Worm (Caenorhabditis elegans) whole organism, young adult: ENCODE data around the gene tsp-12.
A peak's percentile ranks its signal among the peaks of the same experiment; 100 is the strongest.

ENCODE experiments used
- B0261.1 ChIP-seq: sonication (generic microtip); optimal IDR thresholded peaks from 2 replicates; lab custom pipeline; 2016; ENCODE audit warnings: mild to moderate bottlenecking, missing genetic modification characterization, moderate library complexity, missing compliant biosample characterization
- C17E4.6 ChIP-seq: fragments of 200-800 bp; sonication (Bioruptor generic); IDR thresholded peaks from 2 replicates; pipeline ENCODE4 v1.3.6; 2022; ENCODE audit warnings: missing genetic modification reagents, missing genetic modification characterization, missing compliant biosample characterization
- F39B2.1 ChIP-seq: fragments of 200-800 bp; sonication (Bioruptor generic); IDR thresholded peaks from 2 replicates; pipeline ENCODE4 v1.3.6; 2022; ENCODE audit warnings: missing genetic modification reagents, missing genetic modification characterization, missing compliant biosample characterization
- F49E8.2 ChIP-seq: sonication (generic microtip); optimal IDR thresholded peaks from 3 replicates; lab custom pipeline; 2017; ENCODE audit warnings: missing genetic modification characterization, mild to moderate bottlenecking, missing compliant biosample characterization, antibody characterized with exemption, moderate library complexity; ENCODE audit not compliant: insufficient read depth
- F52B5.7 ChIP-seq: sonication (generic microtip); optimal IDR thresholded peaks from 2 replicates; lab custom pipeline; 2016; ENCODE audit warnings: mild to moderate bottlenecking, missing genetic modification characterization, missing compliant biosample characterization
- T07F8.4 ChIP-seq: sonication (generic microtip); optimal IDR thresholded peaks from 2 replicates; lab custom pipeline; 2016; ENCODE audit warnings: mild to moderate bottlenecking, missing genetic modification characterization, moderate library complexity, missing compliant biosample characterization
- Y53F4B.3 ChIP-seq: fragments of 200-800 bp; sonication (Bioruptor generic); IDR thresholded peaks from 2 replicates; pipeline ENCODE4 v1.3.6; 2022; ENCODE audit warnings: missing genetic modification reagents, missing genetic modification characterization, missing compliant biosample characterization
- Y95B8A.8 ChIP-seq: fragments of 200-800 bp; sonication (Bioruptor generic); IDR thresholded peaks from 2 replicates; pipeline ENCODE4 v1.3.6; 2022; ENCODE audit warnings: missing genetic modification reagents, missing genetic modification characterization, missing compliant biosample characterization
- atf-7 ChIP-seq: sonication (generic microtip); optimal IDR thresholded peaks from 2 replicates; lab custom pipeline; 2017; ENCODE audit warnings: mild to moderate bottlenecking, missing genetic modification characterization, missing compliant biosample characterization
- cebp-1 ChIP-seq, 2 experiments: fragments of 200-800 bp in 1 of 2; sonication (Bioruptor generic) in 1 of 2; sonication (generic microtip) in 1 of 2; IDR thresholded peaks in 1 of 2; optimal IDR thresholded peaks in 1 of 2; 2 replicates each; pipeline versions ENCODE4 v1.3.6 to Lab custom; 2017 to 2022; ENCODE audit warnings: missing compliant biosample characterization in 2 of 2, missing genetic modification characterization in 2 of 2, mild to moderate bottlenecking in 1 of 2, missing genetic modification reagents in 1 of 2, moderate library complexity in 1 of 2
- ceh-100 ChIP-seq: fragments of 200-800 bp; sonication (Bioruptor generic); IDR thresholded peaks from 2 replicates; pipeline ENCODE4 v1.3.6; 2022; ENCODE audit warnings: missing genetic modification reagents, missing genetic modification characterization, missing compliant biosample characterization
- ceh-40 ChIP-seq: fragments of 200-800 bp; sonication (Bioruptor generic); IDR thresholded peaks from 2 replicates; pipeline ENCODE4 v1.3.6; 2022; ENCODE audit warnings: missing genetic modification characterization, missing compliant biosample characterization
- egl-18 ChIP-seq: fragments of 200-800 bp; sonication (Bioruptor generic); IDR thresholded peaks from 2 replicates; pipeline ENCODE4 v1.3.6; 2022; ENCODE audit warnings: missing genetic modification reagents, missing genetic modification characterization, missing compliant biosample characterization
- him-1 ChIP-seq: sonication (generic microtip); optimal IDR thresholded peaks from 2 replicates; lab custom pipeline; 2016; ENCODE audit warnings: missing genotype, missing genetic modification reagents, missing genetic modification characterization, missing compliant biosample characterization
- hlh-26 ChIP-seq: fragments of 200-800 bp; sonication (Bioruptor generic); conservative IDR thresholded peaks from 2 replicates; pipeline ENCODE4 v1.3.6; 2022; ENCODE audit warnings: missing genetic modification reagents, missing genetic modification characterization, missing compliant biosample characterization
- hmg-1.2 ChIP-seq: fragments of 200-800 bp; sonication (Bioruptor generic); IDR thresholded peaks from 2 replicates; pipeline ENCODE4 v1.3.6; 2022; ENCODE audit warnings: missing genetic modification reagents, missing genetic modification characterization, missing compliant biosample characterization
- hmg-20 ChIP-seq: fragments of 200-800 bp; sonication (Bioruptor generic); IDR thresholded peaks from 2 replicates; pipeline ENCODE4 v1.3.6; 2022; ENCODE audit warnings: missing genetic modification reagents, missing genetic modification characterization, missing compliant biosample characterization
- hrde-1 ChIP-seq: sonication (generic microtip); optimal IDR thresholded peaks from 2 replicates; lab custom pipeline; 2016; ENCODE audit warnings: missing genetic modification characterization, mild to moderate bottlenecking, missing compliant biosample characterization, moderate library complexity, missing genotype, missing genetic modification reagents, borderline replicate concordance
- lin-26 ChIP-seq: fragments of 200-800 bp; sonication (Bioruptor generic); IDR thresholded peaks from 2 replicates; pipeline ENCODE4 v1.3.6; 2022; ENCODE audit warnings: missing genetic modification reagents, missing genetic modification characterization, missing compliant biosample characterization
- lin-35 ChIP-seq, 3 experiments: fragments of 150-350 bp in 2 of 3; sonication (generic microtip) in 1 of 3; optimal IDR thresholded peaks; 2 replicates each; lab custom pipeline; 2014 to 2018; ENCODE audit warnings: missing biosample characterization in 3 of 3, missing genetic modification characterization in 3 of 3, missing genetic modification reagents in 3 of 3
- lir-1 ChIP-seq: fragments of 200-800 bp; sonication (Bioruptor generic); conservative IDR thresholded peaks from 2 replicates; pipeline ENCODE4 v1.3.6; 2022; ENCODE audit warnings: missing genetic modification reagents, missing genetic modification characterization, missing compliant biosample characterization
- lsy-27 ChIP-seq: sonication (generic microtip); optimal IDR thresholded peaks from 2 replicates; lab custom pipeline; 2017; ENCODE audit warnings: missing genetic modification characterization, mild to moderate bottlenecking, missing compliant biosample characterization, antibody characterized with exemption, missing genotype, borderline replicate concordance; ENCODE audit not compliant: insufficient read depth
- madf-10 ChIP-seq: sonication (generic microtip); optimal IDR thresholded peaks from 2 replicates; lab custom pipeline; 2016; ENCODE audit warnings: mild to moderate bottlenecking, missing genetic modification characterization, missing compliant biosample characterization
- madf-3 ChIP-seq: fragments of 200-800 bp; sonication (Bioruptor generic); IDR thresholded peaks from 2 replicates; pipeline ENCODE4 v1.3.6; 2022; ENCODE audit warnings: missing genetic modification reagents, missing genetic modification characterization, missing compliant biosample characterization
- madf-6 ChIP-seq: fragments of 200-800 bp; sonication (Bioruptor generic); IDR thresholded peaks from 2 replicates; pipeline ENCODE4 v1.3.6; 2022; ENCODE audit warnings: missing genetic modification reagents, missing genetic modification characterization, missing compliant biosample characterization
- mel-28 ChIP-seq: sonication (generic microtip); optimal IDR thresholded peaks from 2 replicates; lab custom pipeline; 2016; ENCODE audit warnings: borderline replicate concordance, mild to moderate bottlenecking, missing genetic modification characterization, missing compliant biosample characterization
- pbrm-1 ChIP-seq: fragments of 200-800 bp; sonication (Bioruptor generic); IDR thresholded peaks from 2 replicates; pipeline ENCODE4 v1.3.6; 2022; ENCODE audit warnings: missing genetic modification reagents, missing genetic modification characterization, missing compliant biosample characterization
- rcor-1 ChIP-seq: fragments of 200-800 bp; sonication (Bioruptor generic); IDR thresholded peaks from 2 replicates; pipeline ENCODE4 v1.3.6; 2022; ENCODE audit warnings: missing genetic modification reagents, missing genetic modification characterization, missing compliant biosample characterization
- rpc-1 ChIP-seq, 2 experiments: fragments of 150-350 bp in 1 of 2; sonication (generic microtip) in 1 of 2; optimal IDR thresholded peaks; 2 replicates each; lab custom pipeline; 2014 to 2018; ENCODE audit warnings: missing biosample characterization in 1 of 2, missing genetic modification characterization in 1 of 2, missing genetic modification reagents in 1 of 2, missing genotype in 1 of 2
- sea-2 ChIP-seq: fragments of 200-800 bp; sonication (Bioruptor generic); IDR thresholded peaks from 2 replicates; pipeline ENCODE4 v1.3.6; 2022; ENCODE audit warnings: missing genetic modification characterization, missing compliant biosample characterization
- snpc-1.3 ChIP-seq: sonication (generic microtip); optimal IDR thresholded peaks from 2 replicates; lab custom pipeline; 2017; ENCODE audit warnings: missing genetic modification characterization, mild to moderate bottlenecking, missing compliant biosample characterization, antibody characterized with exemption, moderate library complexity, missing genotype, missing genetic modification reagents; ENCODE audit not compliant: insufficient read depth
- snpc-3.4 ChIP-seq: sonication (generic microtip); optimal IDR thresholded peaks from 2 replicates; lab custom pipeline; 2017; ENCODE audit warnings: missing genetic modification characterization, mild to moderate bottlenecking, missing compliant biosample characterization, antibody characterized with exemption, moderate library complexity, missing genotype, missing genetic modification reagents
- snpc-4 ChIP-seq, 5 experiments: fragments of 150-350 bp in 1 of 5; sonication (generic microtip) in 4 of 5; optimal IDR thresholded peaks; 2 replicates each; lab custom pipeline; 2014 to 2018; ENCODE audit warnings: missing genetic modification characterization in 5 of 5, missing biosample characterization in 3 of 5, antibody characterized with exemption in 2 of 5, mild to moderate bottlenecking in 2 of 5, missing compliant biosample characterization in 2 of 5, missing genotype in 2 of 5, moderate library complexity in 2 of 5, missing genetic modification reagents in 1 of 5
- sptf-2 ChIP-seq: fragments of 200-800 bp; sonication (Bioruptor generic); optimal IDR thresholded peaks from 2 replicates; lab custom pipeline; 2018; ENCODE audit warnings: mild to moderate bottlenecking, missing genetic modification characterization, missing compliant biosample characterization
- tbx-9 ChIP-seq: sonication (generic microtip); optimal IDR thresholded peaks from 2 replicates; lab custom pipeline; 2016; ENCODE audit warnings: borderline replicate concordance, missing genetic modification characterization, inconsistent platforms, missing compliant biosample characterization
- tlf-1 ChIP-seq: fragments of 200-800 bp; sonication (Bioruptor generic); optimal IDR thresholded peaks from 2 replicates; lab custom pipeline; 2018; ENCODE audit warnings: mild to moderate bottlenecking, missing genetic modification characterization, missing compliant biosample characterization
- unc-130 ChIP-seq: sonication (generic microtip); optimal IDR thresholded peaks from 2 replicates; lab custom pipeline; 2016; ENCODE audit warnings: missing genetic modification reagents, missing genetic modification characterization, missing compliant biosample characterization
- xnd-1 ChIP-seq: sonication (generic microtip); optimal IDR thresholded peaks from 2 replicates; lab custom pipeline; 2016; ENCODE audit warnings: missing genotype, missing genetic modification reagents, missing genetic modification characterization, missing compliant biosample characterization
- ztf-18 ChIP-seq: sonication (generic microtip); optimal IDR thresholded peaks from 2 replicates; lab custom pipeline; 2016; ENCODE audit warnings: missing genotype, mild to moderate bottlenecking, missing genetic modification characterization, missing compliant biosample characterization
- ztf-26 ChIP-seq: sonication (generic microtip); optimal IDR thresholded peaks from 2 replicates; lab custom pipeline; 2017; ENCODE audit warnings: missing genetic modification characterization, missing compliant biosample characterization

tsp-12 gene

DNA sequence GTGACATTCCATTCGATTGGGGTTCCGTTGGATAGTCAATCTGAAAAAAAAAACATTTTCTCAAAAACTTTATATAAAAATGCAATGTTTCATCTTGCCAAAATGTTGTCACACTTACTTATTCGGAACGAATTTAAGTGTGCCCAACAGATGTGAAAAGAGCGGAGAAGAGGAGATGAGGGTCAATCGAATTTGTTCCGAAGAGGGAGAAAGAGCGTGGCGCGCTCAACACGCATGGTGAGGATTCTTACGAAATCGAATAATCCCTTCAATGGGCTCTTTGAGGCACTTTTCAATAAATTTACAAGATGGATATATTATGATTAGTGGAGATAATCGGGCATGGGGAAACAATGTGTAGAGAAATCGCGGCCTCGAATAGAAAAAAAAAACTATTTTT is 20.4 kb upstream of the tsp-12 start:
- TF ChIP-seq cebp-1 (GFP tag; IDR thresholded peaks at IDR 0.05; lab: Robert Waterston, UW) = no peak
- peak; percentile 52 for TF ChIP-seq cebp-1 (tag; optimal IDR thresholded peaks at IDR 0.05; lab: Kevin White, UChicago)
- no peak for TF ChIP-seq lin-35 (GFP tag; optimal IDR thresholded peaks at IDR 0.05; lab: Kevin White, UChicago)

DNA sequence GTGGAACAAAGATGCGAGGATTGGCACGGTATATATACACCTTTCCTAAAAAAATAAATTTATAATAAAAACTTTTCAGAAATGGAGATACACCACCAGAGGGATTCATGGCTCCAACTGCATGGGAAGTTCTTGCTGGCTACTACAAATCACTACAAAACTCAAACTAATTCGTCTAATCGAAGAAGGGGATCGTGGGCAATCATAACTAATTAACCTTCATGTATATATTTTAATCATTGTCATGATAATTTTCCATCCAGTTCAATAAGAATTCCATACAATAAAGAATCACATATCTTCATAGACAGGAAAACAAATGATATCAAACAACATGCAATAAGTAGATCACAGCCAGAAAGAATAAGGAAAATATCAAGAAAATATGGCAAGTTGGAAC is 13.7 kb upstream of the tsp-12 start:
- TF ChIP-seq hrde-1 (tag; lab: Kevin White, UChicago) (no peak), atf-7 (no peak), unc-130 (GFP tag; lab: Kevin White, UChicago) (no peak), Y95B8A.8 (GFP tag; lab: Robert Waterston, UW) (no peak), lir-1 (no peak), him-1 (tag; lab: Kevin White, UChicago) (peak; percentile 93), tbx-9 (no peak), snpc-1.3 (no peak), lin-26 (GFP tag; lab: Robert Waterston, UW) (no peak), ztf-18 (tag; lab: Kevin White, UChicago) (no peak), hlh-26 (GFP tag; lab: Robert Waterston, UW) (no peak), F49E8.2 (tag; lab: Kevin White, UChicago) (no peak), Y53F4B.3 (GFP tag; lab: Robert Waterston, UW) (no peak), mel-28 (no peak), madf-6 (peak; percentile 27; the same call in 1 of the 2 replicates), sptf-2 (GFP tag; lab: Kevin White, UChicago) (no peak), C17E4.6 (GFP tag; lab: Robert Waterston, UW) (no peak), hmg-20 (GFP tag; lab: Robert Waterston, UW) (no peak), F39B2.1 (GFP tag; lab: Robert Waterston, UW) (no peak), xnd-1 (tag; lab: Kevin White, UChicago) (no peak), egl-18 (no peak), pbrm-1 (no peak), madf-10 (tag; lab: Kevin White, UChicago) (no peak), F52B5.7 (tag; lab: Kevin White, UChicago) (no peak), ztf-26 (tag; lab: Kevin White, UChicago) (no peak), B0261.1 (tag; lab: Kevin White, UChicago) (no peak), sea-2 (GFP tag; lab: Robert Waterston, UW) (no peak), hmg-1.2 (GFP tag; lab: Robert Waterston, UW) (peak; percentile 6; the same call in 1 of the 2 replicates), snpc-4 (GFP tag; optimal IDR thresholded peaks at IDR 0.05; lab: Kevin White, UChicago) (no peak), snpc-4 (tag; optimal IDR thresholded peaks at IDR 0.05; lab: Kevin White, UChicago) (peak in 1 of 4 experiments; percentile 0), madf-3 (GFP tag; lab: Robert Waterston, UW) (no peak)

DNA sequence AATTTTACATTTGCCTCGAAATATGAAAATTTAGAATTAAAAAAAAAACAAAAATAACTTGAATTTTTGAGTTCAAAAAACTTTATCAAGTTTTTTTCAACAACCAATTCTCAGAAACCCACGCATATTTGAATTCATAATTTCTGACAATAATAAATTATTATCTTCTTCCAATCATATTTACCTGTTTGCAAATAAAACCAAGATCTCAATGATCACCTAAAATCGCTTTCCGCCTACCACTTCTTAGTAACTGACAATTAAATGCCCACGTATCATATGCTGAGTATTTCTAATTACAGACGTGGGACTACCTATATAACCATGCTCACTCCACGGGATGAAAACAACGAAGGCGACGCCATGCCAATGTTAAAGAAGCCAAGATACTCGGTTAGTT is 11.3 kb upstream of the tsp-12 start, which contains the start of gene pps-1:
Gene pps-1 (plus strand): TSS at position 301 of the 400 bp plus-strand sequence.
- TF ChIP-seq lin-35 (GFP tag; optimal IDR thresholded peaks at IDR 0.05; lab: Kevin White, UChicago) (no peak), T07F8.4 (tag; lab: Kevin White, UChicago) (no peak), ceh-100 (GFP tag; lab: Robert Waterston, UW) (no peak), rcor-1 (no peak), lsy-27 (tag; lab: Kevin White, UChicago) (no peak), tlf-1 (GFP tag; lab: Kevin White, UChicago) (no peak), lin-26 (GFP tag; lab: Robert Waterston, UW) (no peak), cebp-1 (GFP tag; IDR thresholded peaks at IDR 0.05; lab: Robert Waterston, UW) (no peak), cebp-1 (tag; optimal IDR thresholded peaks at IDR 0.05; lab: Kevin White, UChicago) (no peak), snpc-3.4 (tag; lab: Kevin White, UChicago) (no peak), rpc-1 (optimal IDR thresholded peaks at IDR 0.05; lab: Kevin White, UChicago) (no peak), rpc-1 (tag; optimal IDR thresholded peaks at IDR 0.05; lab: Kevin White, UChicago) (no peak), ceh-40 (no peak)
